Worm (Caenorhabditis elegans) whole organism, dauer: ENCODE data around the gene F59A1.15.

Experiments used
- unc-62 ChIP-seq: sonication (generic microtip); optimal IDR thresholded peaks from 2 replicates; lab custom pipeline; 2017; ENCODE audit warnings: missing biosample characterization, missing genetic modification reagents, missing genetic modification characterization

The F59A1.15 gene

ce11 chrV:17655205-17655604, 28.5 kb downstream of the F59A1.15 start:
- TF ChIP-seq unc-62 (GFP tag; lab: Kevin White, UChicago): no peak

- no peak for TF ChIP-seq unc-62 (GFP tag; lab: Kevin White, UChicago)
These were observed 33.2 kb downstream of the F59A1.15 start, which contains the start of gene fbxa-192 for ce11 chrV:17650427-17650826. fbxa-192 (minus strand) TSS chrV:17650527.
